Worm (Caenorhabditis elegans) whole organism, L2 larva: ENCODE data around the gene npp-19.
A peak's percentile ranks its signal among the peaks of the same experiment; 100 is the strongest.

Experiments used
- R02D3.7 ChIP-seq: fragments of 150-350 bp; optimal IDR thresholded peaks from 2 replicates; lab custom pipeline; 2014; ENCODE audit warnings: missing biosample characterization, missing genetic modification characterization
- aly-2 ChIP-seq: fragments of 150-350 bp; optimal IDR thresholded peaks from 2 replicates; lab custom pipeline; 2014; ENCODE audit warnings: missing biosample characterization, missing genetic modification characterization
- ceh-16 ChIP-seq: fragments of 150-350 bp; optimal IDR thresholded peaks from 2 replicates; lab custom pipeline; 2014; ENCODE audit warnings: missing biosample characterization, missing genetic modification characterization
- egl-27 ChIP-seq: sonication (generic microtip); optimal IDR thresholded peaks from 3 replicates; lab custom pipeline; 2017; ENCODE audit warnings: missing biosample characterization, missing genetic modification reagents, missing genetic modification characterization
- lin-11 ChIP-seq: fragments of 150-350 bp; sonication (generic microtip); optimal IDR thresholded peaks from 2 replicates; lab custom pipeline; 2014; ENCODE audit warnings: missing biosample characterization, missing genetic modification characterization, inconsistent platforms, mixed read lengths
- lsy-2 ChIP-seq, 2 experiments: fragments of 150-350 bp in 1 of 2; sonication (generic microtip) in 1 of 2; optimal IDR thresholded peaks; 2 replicates each; lab custom pipeline; 2014 to 2017; ENCODE audit warnings: missing biosample characterization in 2 of 2, missing genetic modification characterization in 2 of 2
- nhr-11 ChIP-seq: fragments of 150-350 bp; optimal IDR thresholded peaks from 2 replicates; lab custom pipeline; 2014; ENCODE audit warnings: missing biosample characterization, missing genetic modification characterization
- nhr-23 ChIP-seq: fragments of 150-350 bp; optimal IDR thresholded peaks from 2 replicates; lab custom pipeline; 2014; ENCODE audit warnings: missing biosample characterization, missing genetic modification reagents, missing genetic modification characterization
- snpc-4 ChIP-seq: fragments of 150-350 bp; optimal IDR thresholded peaks from 2 replicates; lab custom pipeline; 2014; ENCODE audit warnings: missing biosample characterization, missing genetic modification characterization
- ztf-11 ChIP-seq: sonication (generic microtip); optimal IDR thresholded peaks from 2 replicates; lab custom pipeline; 2017; ENCODE audit warnings: missing biosample characterization, missing genetic modification characterization

DNA sequence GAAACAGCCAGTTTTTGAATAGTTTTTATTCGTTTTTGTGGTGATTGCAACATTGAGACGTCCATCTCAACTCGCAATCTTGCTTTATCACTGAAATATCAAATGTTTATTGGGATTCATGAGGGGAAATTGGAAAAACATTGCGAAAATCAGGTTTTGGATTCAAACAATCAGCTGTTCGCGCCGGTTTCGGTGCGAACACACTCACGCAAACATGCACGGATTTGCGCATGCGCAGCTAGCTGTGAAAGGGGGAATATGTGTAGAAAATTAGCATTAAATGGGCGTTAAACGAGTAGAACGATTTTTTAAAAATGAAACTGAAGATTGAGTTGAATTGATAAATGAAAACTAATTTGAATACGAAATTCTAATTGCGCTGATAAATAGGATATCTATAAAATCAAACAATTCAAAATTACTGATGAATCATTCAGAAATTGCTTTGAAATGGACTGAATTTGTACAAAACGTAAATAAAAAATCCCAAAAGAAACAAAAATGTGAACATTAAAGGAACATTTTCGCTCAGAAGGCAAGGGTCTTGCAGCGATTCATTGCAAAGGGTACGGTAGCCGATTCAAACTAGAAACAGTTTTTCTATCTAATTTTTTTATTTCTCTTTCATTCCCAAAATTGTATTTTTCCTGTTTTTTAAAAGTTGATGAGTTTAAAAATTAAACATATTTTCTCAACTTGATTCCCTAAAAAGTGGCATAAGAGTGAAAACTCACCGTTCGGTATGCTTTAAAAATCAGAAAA lies 14.9 kb downstream of the npp-19 start, which contains the start of gene ect-2:
- TF ChIP-seq lin-11 (no peak), ztf-11 (no peak), ceh-16 (tag; lab: Kevin White, UChicago) (no peak), aly-2 (tag; lab: Kevin White, UChicago) (no peak), egl-27 (no peak), lsy-2 (tag; optimal IDR thresholded peaks at IDR 0.05; lab: Kevin White, UChicago) (peak in 1 of 2 experiments; percentile 29), R02D3.7 (tag; lab: Kevin White, UChicago) (no peak), snpc-4 (tag; lab: Kevin White, UChicago) (no peak), nhr-11 (no peak), nhr-23 (tag; lab: Kevin White, UChicago) (no peak)
